Fruit fly (Drosophila melanogaster) whole organism, embryonic: ENCODE measurements around the gene CDase.
A peak's percentile ranks its signal among the peaks of the same experiment; 100 is the strongest.

Source experiments
- Aef1 ChIP-seq: fragments of 200-800 bp; sonication (Bioruptor generic); IDR thresholded peaks from 3 replicates; pipeline ENCODE4 v1.3.6; 2022; ENCODE audit warnings: missing biosample characterization, missing genetic modification characterization
- Antp ChIP-seq: fragments of 200-800 bp; sonication (Bioruptor generic); optimal IDR thresholded peaks from 3 replicates; lab custom pipeline; 2016; ENCODE audit warnings: missing biosample characterization, missing genetic modification characterization
- CG10431 ChIP-seq: fragments of 200-800 bp; sonication (Bioruptor generic); optimal IDR thresholded peaks from 3 replicates; lab custom pipeline; 2018; ENCODE audit warnings: missing biosample characterization, mild to moderate bottlenecking, missing genetic modification characterization
- CG11504 ChIP-seq: fragments of 200-800 bp; sonication (Bioruptor generic); optimal IDR thresholded peaks from 3 replicates; lab custom pipeline; 2019; ENCODE audit warnings: missing biosample characterization, mild to moderate bottlenecking, missing genetic modification characterization, moderate library complexity
- CG11695 ChIP-seq: fragments of 200-800 bp; sonication (Bioruptor generic); IDR thresholded peaks from 3 replicates; pipeline ENCODE4 v1.3.6; 2022; ENCODE audit warnings: missing biosample characterization, missing genetic modification characterization
- CG12236 ChIP-seq: fragments of 200-800 bp; sonication (Bioruptor generic); optimal IDR thresholded peaks from 2 replicates; lab custom pipeline; 2016; ENCODE audit warnings: missing biosample characterization, missing genetic modification characterization
- CG13775 ChIP-seq: fragments of 200-800 bp; sonication (Bioruptor generic); optimal IDR thresholded peaks from 3 replicates; lab custom pipeline; 2017; ENCODE audit warnings: missing biosample characterization, mild to moderate bottlenecking, missing genetic modification characterization
- CG17385 ChIP-seq: fragments of 200-800 bp; sonication (Bioruptor generic); optimal IDR thresholded peaks from 3 replicates; lab custom pipeline; 2018; ENCODE audit warnings: missing biosample characterization, mild to moderate bottlenecking, missing genetic modification characterization
- CG18599 ChIP-seq: fragments of 200-800 bp; sonication (Bioruptor generic); optimal IDR thresholded peaks from 3 replicates; lab custom pipeline; 2017; ENCODE audit warnings: missing biosample characterization, missing genetic modification characterization, mild to moderate bottlenecking, moderate library complexity, missing genetic modification reagents
- CG2199 ChIP-seq: fragments of 200-800 bp; sonication (Bioruptor generic); IDR thresholded peaks from 3 replicates; pipeline ENCODE4 v1.3.6; 2022; ENCODE audit warnings: missing biosample characterization, missing genetic modification characterization
- CG2202 ChIP-seq: fragments of 200-800 bp; sonication (Bioruptor generic); optimal IDR thresholded peaks from 2 replicates; lab custom pipeline; 2018; ENCODE audit warnings: missing biosample characterization, mild to moderate bottlenecking, missing genetic modification characterization
- CG3281 ChIP-seq: fragments of 200-800 bp; sonication (Bioruptor generic); optimal IDR thresholded peaks from 3 replicates; lab custom pipeline; 2017; ENCODE audit warnings: missing biosample characterization, mild to moderate bottlenecking, missing genetic modification characterization
- CG6683 ChIP-seq: fragments of 200-800 bp; sonication (Bioruptor generic); optimal IDR thresholded peaks from 2 replicates; lab custom pipeline; 2017; ENCODE audit warnings: missing biosample characterization, mild to moderate bottlenecking, missing genetic modification characterization, missing genetic modification reagents
- CG6813 ChIP-seq: fragments of 200-800 bp; sonication (Bioruptor generic); optimal IDR thresholded peaks from 2 replicates; lab custom pipeline; 2017; ENCODE audit warnings: missing biosample characterization, missing genetic modification characterization, mild to moderate bottlenecking, moderate library complexity, missing genetic modification reagents
- CG7928 ChIP-seq: fragments of 200-800 bp; sonication (Bioruptor generic); optimal IDR thresholded peaks from 2 replicates; lab custom pipeline; 2017; ENCODE audit warnings: missing biosample characterization, mild to moderate bottlenecking, missing genetic modification characterization
- CG8089 ChIP-seq: fragments of 200-800 bp; sonication (Bioruptor generic); optimal IDR thresholded peaks from 3 replicates; lab custom pipeline; 2016; ENCODE audit warnings: missing biosample characterization, missing genetic modification characterization
- CG8924 ChIP-seq: fragments of 200-800 bp; optimal IDR thresholded peaks from 3 replicates; lab custom pipeline; 2019; ENCODE audit warnings: missing biosample characterization, mild to moderate bottlenecking, missing genetic modification characterization, moderate library complexity
- CG9609 ChIP-seq: fragments of 200-800 bp; sonication (Bioruptor generic); optimal IDR thresholded peaks from 3 replicates; lab custom pipeline; 2016; ENCODE audit warnings: missing biosample characterization, missing genetic modification characterization
- CG9876 ChIP-seq: fragments of 200-800 bp; sonication (Bioruptor generic); optimal IDR thresholded peaks from 2 replicates; lab custom pipeline; 2016; ENCODE audit warnings: missing biosample characterization, missing genetic modification characterization
- CTCF ChIP-seq: fragments of 200-800 bp; sonication (Bioruptor generic); optimal IDR thresholded peaks from 2 replicates; lab custom pipeline; 2017; ENCODE audit warnings: missing biosample characterization, mild to moderate bottlenecking, missing genetic modification characterization, moderate library complexity
- D ChIP-seq, 2 experiments: fragments of 200-800 bp in 1 of 2; fragments of >200 bp in 1 of 2; sonication (Bioruptor generic) in 1 of 2; optimal IDR thresholded peaks; 2 replicates in 1 of 2; 3 replicates in 1 of 2; lab custom pipeline; 2017; ENCODE audit warnings: mild to moderate bottlenecking in 1 of 2, missing biosample characterization in 1 of 2, missing genetic modification characterization in 1 of 2, missing genetic modification reagents in 1 of 2
- Doc2 ChIP-seq: fragments of 200-800 bp; sonication (Bioruptor generic); IDR thresholded peaks from 2 replicates; pipeline ENCODE4 v1.3.6; 2022; ENCODE audit warnings: missing biosample characterization, missing genetic modification characterization
- Dp ChIP-seq: fragments of 200-800 bp; sonication (Bioruptor generic); optimal IDR thresholded peaks from 2 replicates; lab custom pipeline; 2018; ENCODE audit warnings: missing biosample characterization, mild to moderate bottlenecking, missing genetic modification characterization, moderate library complexity
- E2f1 ChIP-seq: fragments of 200-800 bp; sonication (Bioruptor generic); IDR thresholded peaks from 2 replicates; pipeline ENCODE4 v1.3.6; 2022; ENCODE audit warnings: missing biosample characterization, missing genetic modification characterization
- Eip74EF ChIP-seq, 2 experiments: fragments of 200-800 bp in 1 of 2; fragments of >200 bp in 1 of 2; sonication (Bioruptor generic) in 1 of 2; optimal IDR thresholded peaks; 2 replicates each; lab custom pipeline; 2017 to 2019; ENCODE audit warnings: missing biosample characterization in 2 of 2, missing genetic modification characterization in 2 of 2, mild to moderate bottlenecking in 1 of 2, moderate library complexity in 1 of 2
- Elba2 ChIP-seq: fragments of 200-800 bp; sonication (Bioruptor generic); optimal IDR thresholded peaks from 3 replicates; lab custom pipeline; 2016; ENCODE audit warnings: missing biosample characterization, missing genetic modification characterization
- HLHmδ ChIP-seq: fragments of 200-800 bp; sonication (Bioruptor generic); optimal IDR thresholded peaks from 2 replicates; lab custom pipeline; 2018; ENCODE audit warnings: missing biosample characterization, mild to moderate bottlenecking, missing genetic modification characterization, moderate library complexity
- Opbp ChIP-seq: fragments of 200-800 bp; sonication (Bioruptor generic); IDR thresholded peaks from 3 replicates; pipeline ENCODE4 v1.3.6; 2022; ENCODE audit warnings: missing biosample characterization, missing genetic modification characterization; ENCODE audit not compliant: partially characterized antibody
- Vsx1 ChIP-seq: fragments of 200-800 bp; sonication (Bioruptor generic); optimal IDR thresholded peaks from 2 replicates; lab custom pipeline; 2017; ENCODE audit warnings: missing biosample characterization, mild to moderate bottlenecking, missing genetic modification characterization, missing genetic modification reagents
- ac ChIP-seq: fragments of 200-800 bp; sonication (Bioruptor generic); optimal IDR thresholded peaks from 3 replicates; lab custom pipeline; 2017; ENCODE audit warnings: missing biosample characterization, mild to moderate bottlenecking, missing genetic modification characterization
- bsh ChIP-seq, 2 experiments: fragments of 200-800 bp; sonication (Bioruptor generic); optimal IDR thresholded peaks; 2 replicates each; lab custom pipeline; 2017 to 2018; ENCODE audit warnings: mild to moderate bottlenecking in 2 of 2, missing biosample characterization in 2 of 2, missing genetic modification characterization in 2 of 2, moderate library complexity in 1 of 2
- chinmo ChIP-seq: fragments of 200-800 bp; sonication (Bioruptor generic); IDR thresholded peaks from 4 replicates; pipeline ENCODE4 v1.3.6; 2022; ENCODE audit warnings: missing biosample characterization, missing genetic modification characterization; ENCODE audit not compliant: partially characterized antibody
- ci ChIP-seq: fragments of 200-800 bp; sonication (Bioruptor generic); IDR thresholded peaks from 3 replicates; pipeline ENCODE4 v1.3.6; 2022; ENCODE audit warnings: missing biosample characterization, missing genetic modification characterization
- dpn ChIP-seq, 2 experiments: fragments of 200-800 bp; sonication (Bioruptor generic); optimal IDR thresholded peaks; 3 replicates each; lab custom pipeline; 2016; ENCODE audit warnings: missing biosample characterization in 2 of 2, missing genetic modification characterization in 2 of 2
- fd96Cb ChIP-seq: fragments of 200-800 bp; sonication (Bioruptor generic); optimal IDR thresholded peaks from 2 replicates; lab custom pipeline; 2018; ENCODE audit warnings: missing biosample characterization, mild to moderate bottlenecking, missing genetic modification characterization, moderate library complexity
- gt ChIP-seq: fragments of 200-800 bp; sonication (Bioruptor generic); IDR thresholded peaks from 2 replicates; pipeline ENCODE4 v1.3.6; 2022; ENCODE audit warnings: missing biosample characterization, missing genetic modification characterization
- h ChIP-seq: fragments of >200 bp; optimal IDR thresholded peaks from 2 replicates; lab custom pipeline; 2017
- her ChIP-seq: fragments of 200-800 bp; sonication (Bioruptor generic); optimal IDR thresholded peaks from 2 replicates; lab custom pipeline; 2016; ENCODE audit warnings: missing biosample characterization, missing genetic modification characterization
- lbe ChIP-seq: fragments of 200-800 bp; sonication (Bioruptor generic); optimal IDR thresholded peaks from 2 replicates; lab custom pipeline; 2016; ENCODE audit warnings: missing biosample characterization, mild to moderate bottlenecking, missing genetic modification characterization
- lov ChIP-seq, 2 experiments: fragments of 200-800 bp in 1 of 2; fragments of >200 bp in 1 of 2; sonication (Bioruptor generic) in 1 of 2; IDR thresholded peaks in 1 of 2; optimal IDR thresholded peaks in 1 of 2; 2 replicates in 1 of 2; 3 replicates in 1 of 2; pipeline versions ENCODE4 v1.3.6 to Lab custom; 2017 to 2022; ENCODE audit warnings: missing biosample characterization in 1 of 2, missing genetic modification characterization in 1 of 2
- rib ChIP-seq: fragments of 200-800 bp; sonication (Bioruptor generic); IDR thresholded peaks from 2 replicates; pipeline ENCODE4 v1.3.6; 2022; ENCODE audit warnings: missing biosample characterization, missing genetic modification characterization
- run ChIP-seq: fragments of 200-800 bp; sonication (Bioruptor generic); optimal IDR thresholded peaks from 3 replicates; lab custom pipeline; 2018; ENCODE audit warnings: missing biosample characterization, mild to moderate bottlenecking, missing genetic modification characterization
- tll ChIP-seq, 2 experiments: fragments of 200-800 bp in 1 of 2; fragments of >200 bp in 1 of 2; sonication (Bioruptor generic) in 1 of 2; optimal IDR thresholded peaks; 2 replicates each; lab custom pipeline; 2017 to 2019; ENCODE audit warnings: missing biosample characterization in 2 of 2, missing genetic modification characterization in 2 of 2, mild to moderate bottlenecking in 1 of 2, moderate library complexity in 1 of 2
- tna ChIP-seq: fragments of 200-800 bp; sonication (Bioruptor generic); IDR thresholded peaks from 2 replicates; pipeline ENCODE4 v1.3.6; 2022; ENCODE audit warnings: missing biosample characterization, missing genetic modification characterization; ENCODE audit not compliant: partially characterized antibody
- twi ChIP-seq: fragments of 200-800 bp; optimal IDR thresholded peaks from 2 replicates; lab custom pipeline; 2019; ENCODE audit warnings: missing biosample characterization, mild to moderate bottlenecking, missing genetic modification characterization, moderate library complexity
- tx ChIP-seq: fragments of 200-800 bp; sonication (Bioruptor generic); optimal IDR thresholded peaks from 2 replicates; lab custom pipeline; 2016; ENCODE audit warnings: missing biosample characterization, missing genetic modification characterization
- wor ChIP-seq: fragments of 200-800 bp; sonication (Bioruptor generic); IDR thresholded peaks from 2 replicates; pipeline ENCODE4 v1.3.6; 2022; ENCODE audit warnings: missing biosample characterization, missing genetic modification characterization

The CDase gene

DNA sequence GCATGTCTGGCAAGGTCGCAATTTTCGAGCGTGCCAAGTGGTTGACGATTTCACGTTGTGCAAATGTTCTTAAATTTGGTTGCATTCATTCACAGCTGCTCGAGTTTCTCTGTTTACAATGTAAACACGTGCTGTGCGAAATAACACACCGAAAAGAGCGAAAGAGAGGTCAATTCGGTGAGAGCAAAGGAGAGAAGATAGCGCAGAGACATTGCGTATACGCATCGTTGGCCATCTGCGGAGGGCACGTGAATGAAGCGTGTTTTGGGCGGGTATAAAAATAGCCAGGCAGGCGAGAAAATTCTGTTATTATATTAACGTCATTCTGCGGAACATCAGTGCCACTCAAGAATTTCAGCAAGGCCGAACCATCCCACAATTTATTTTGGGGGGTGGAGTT, 4.9 kb upstream of the CDase start (continued):
- no peak for TF ChIP-seq CG13775 (GFP tag; lab: Kevin White, UChicago)
- no peak for TF ChIP-seq CG18599 (GFP tag; lab: Kevin White, UChicago)
- no peak for TF ChIP-seq lov (optimal IDR thresholded peaks at IDR 0.05; lab: Kevin White, UChicago)
- TF ChIP-seq lov (GFP tag; IDR thresholded peaks at IDR 0.05; lab: Robert Waterston, UW): no peak
- TF ChIP-seq CG17385 (GFP tag; lab: Kevin White, UChicago): no peak
- TF ChIP-seq lbe: peak; percentile 84
- no peak for TF ChIP-seq fd96Cb (tag; lab: Kevin White, UChicago)
- no peak for TF ChIP-seq CG11504 (tag; lab: Kevin White, UChicago)
- no peak for TF ChIP-seq Eip74EF (GFP tag; optimal IDR thresholded peaks at IDR 0.05; lab: Kevin White, UChicago)
- TF ChIP-seq Doc2 (GFP tag; lab: Robert Waterston, UW): no peak
- no peak for TF ChIP-seq CG3281 (GFP tag; lab: Kevin White, UChicago)
- TF ChIP-seq bsh (GFP tag; optimal IDR thresholded peaks at IDR 0.05; lab: Kevin White, UChicago): no peak
- TF ChIP-seq run (tag; lab: Kevin White, UChicago): no peak
- no peak for TF ChIP-seq HLHmδ (GFP tag; lab: Kevin White, UChicago)
- no peak for TF ChIP-seq CG2202 (tag; lab: Kevin White, UChicago)
- TF ChIP-seq chinmo (GFP tag; lab: Robert Waterston, UW): 0 out of 4 replicates have a peak, but pooled peaks have one; percentile 26
- TF ChIP-seq tna (GFP tag; lab: Robert Waterston, UW): no peak
- TF ChIP-seq CG6813 (GFP tag; lab: Kevin White, UChicago): no peak
- TF ChIP-seq CG9876 (GFP tag; lab: Kevin White, UChicago): no peak

DNA sequence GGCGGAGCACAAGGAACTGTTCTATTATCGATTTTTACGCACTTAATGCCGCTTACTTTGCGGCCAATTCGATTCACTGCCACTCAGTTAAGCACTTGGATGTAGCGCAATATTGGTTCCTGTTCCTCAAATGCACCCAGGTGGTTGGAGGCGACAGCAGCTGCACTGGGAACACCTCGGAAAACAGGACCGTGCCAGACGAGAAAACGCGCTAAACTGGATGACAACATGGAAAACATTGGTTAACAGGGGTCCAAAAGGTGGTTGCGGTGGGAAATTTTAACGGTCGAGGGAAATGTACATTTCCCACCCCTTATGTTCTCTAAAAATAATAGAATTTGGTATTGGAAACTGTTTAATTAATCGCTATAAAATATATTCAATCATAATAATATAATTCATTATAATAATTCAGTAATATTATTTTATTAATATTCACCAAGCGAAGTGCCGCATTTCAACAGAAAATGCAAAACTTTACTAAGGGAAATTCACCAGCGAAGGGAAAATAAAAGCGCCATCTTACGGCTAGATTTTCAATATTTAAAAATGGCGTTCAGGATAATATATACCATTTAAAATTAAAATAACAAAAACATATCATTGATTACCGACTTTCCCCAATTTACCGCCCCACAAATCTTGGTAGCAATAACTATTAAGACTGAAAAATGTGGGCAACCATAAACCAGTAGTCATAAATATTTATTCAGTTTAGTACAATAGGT, 3.3 kb upstream of the CDase start, which contains the start of gene aralar1:
Gene aralar1, minus strand, starts transcription at position 51 of the 728 bp plus-strand sequence.
- TF ChIP-seq ci (GFP tag; lab: Robert Waterston, UW) (no peak), CG2199 (GFP tag; lab: Robert Waterston, UW) (no peak), CG11695 (GFP tag; lab: Robert Waterston, UW) (no peak), D (optimal IDR thresholded peaks at IDR 0.05; lab: Kevin White, UChicago) (no peak), D (GFP tag; optimal IDR thresholded peaks at IDR 0.05; lab: Kevin White, UChicago) (no peak), tll (GFP tag; optimal IDR thresholded peaks at IDR 0.05; lab: Kevin White, UChicago) (no peak), Opbp (GFP tag; lab: Robert Waterston, UW) (no peak), her (GFP tag; lab: Kevin White, UChicago) (no peak), h (lab: Kevin White, UChicago) (no peak), Elba2 (GFP tag; lab: Kevin White, UChicago) (no peak), ac (GFP tag; lab: Kevin White, UChicago) (no peak), gt (GFP tag; lab: Robert Waterston, UW) (no peak), dpn (GFP tag; optimal IDR thresholded peaks at IDR 0.05; lab: Kevin White, UChicago) (no peak), E2f1 (GFP tag; lab: Robert Waterston, UW) (no peak), Vsx1 (no peak), Aef1 (GFP tag; lab: Robert Waterston, UW) (no peak), Antp (GFP tag; lab: Kevin White, UChicago) (no peak), CG9609 (GFP tag; lab: Kevin White, UChicago) (no peak), rib (GFP tag; lab: Robert Waterston, UW) (no peak), CG8089 (GFP tag; lab: Kevin White, UChicago) (no peak), CG7928 (GFP tag; lab: Kevin White, UChicago) (no peak), tx (GFP tag; lab: Kevin White, UChicago) (no peak), twi (tag; lab: Kevin White, UChicago) (no peak), CTCF (GFP tag; lab: Kevin White, UChicago) (peak; percentile 88), CG8924 (tag; lab: Kevin White, UChicago) (no peak), CG12236 (GFP tag; lab: Kevin White, UChicago) (no peak), CG6683 (GFP tag; lab: Kevin White, UChicago) (no peak), CG10431 (GFP tag; lab: Kevin White, UChicago) (no peak), wor (GFP tag; lab: Robert Waterston, UW) (no peak), Dp (GFP tag; lab: Kevin White, UChicago) (peak; percentile 25), lov (optimal IDR thresholded peaks at IDR 0.05; lab: Kevin White, UChicago) (no peak), lov (GFP tag; IDR thresholded peaks at IDR 0.05; lab: Robert Waterston, UW) (no peak)
